Worm (Caenorhabditis elegans) whole organism, L2 larva: ENCODE results near the gene flp-14.

ENCODE experiments used
- ama-1 ChIP-seq: fragments of 150-350 bp; optimal IDR thresholded peaks from 2 replicates; lab custom pipeline; 2018; ENCODE audit warnings: inconsistent platforms
- elt-1 ChIP-seq: fragments of 150-350 bp; optimal IDR thresholded peaks from 2 replicates; lab custom pipeline; 2014; ENCODE audit warnings: missing biosample characterization, missing genetic modification characterization
- lsy-2 ChIP-seq, 2 experiments: fragments of 150-350 bp in 1 of 2; sonication (generic microtip) in 1 of 2; optimal IDR thresholded peaks; 2 replicates each; lab custom pipeline; 2014 to 2017; ENCODE audit warnings: missing biosample characterization in 2 of 2, missing genetic modification characterization in 2 of 2
- mab-5 ChIP-seq: fragments of 150-350 bp; optimal IDR thresholded peaks from 2 replicates; lab custom pipeline; 2014; ENCODE audit warnings: missing biosample characterization, missing genetic modification characterization
- nhr-12 ChIP-seq: fragments of 150-350 bp; optimal IDR thresholded peaks from 2 replicates; lab custom pipeline; 2014; ENCODE audit warnings: missing biosample characterization, missing genetic modification characterization
- unc-39 ChIP-seq: fragments of 150-350 bp; optimal IDR thresholded peaks from 2 replicates; lab custom pipeline; 2014; ENCODE audit warnings: missing biosample characterization, missing genetic modification characterization

- TF ChIP-seq mab-5 (tag; lab: Kevin White, UChicago) (peak; percentile 76), elt-1 (tag; lab: Kevin White, UChicago) (no peak), ama-1 (no peak), lsy-2 (tag; optimal IDR thresholded peaks at IDR 0.05; lab: Kevin White, UChicago) (no peak), unc-39 (tag; lab: Kevin White, UChicago) (no peak), nhr-12 (no peak)
These were observed 6.3 kb upstream of the flp-14 start for ce11 chrIII:12904052-12904451.
